Worm (Caenorhabditis elegans) whole organism, L4/young adult: ENCODE measurements around the gene srg-23.

Source experiments
- dao-5 ChIP-seq: sonication (generic microtip); optimal IDR thresholded peaks from 2 replicates; lab custom pipeline; 2016; ENCODE audit warnings: missing genotype, missing genetic modification characterization, moderate library complexity, missing compliant biosample characterization
- him-1 ChIP-seq: sonication (generic microtip); optimal IDR thresholded peaks from 2 replicates; lab custom pipeline; 2016; ENCODE audit warnings: missing genotype, missing genetic modification reagents, missing genetic modification characterization, missing compliant biosample characterization

- no peak for TF ChIP-seq him-1 (tag; lab: Kevin White, UChicago)
- no peak for TF ChIP-seq dao-5 (tag; lab: Kevin White, UChicago)
These were observed 40.4 kb downstream of the srg-23 start for ce11 chrII:3055531-3055930.
